Fruit fly (Drosophila melanogaster): Measurements from ENCODE around the gene twe.

Gene twe

DNA sequence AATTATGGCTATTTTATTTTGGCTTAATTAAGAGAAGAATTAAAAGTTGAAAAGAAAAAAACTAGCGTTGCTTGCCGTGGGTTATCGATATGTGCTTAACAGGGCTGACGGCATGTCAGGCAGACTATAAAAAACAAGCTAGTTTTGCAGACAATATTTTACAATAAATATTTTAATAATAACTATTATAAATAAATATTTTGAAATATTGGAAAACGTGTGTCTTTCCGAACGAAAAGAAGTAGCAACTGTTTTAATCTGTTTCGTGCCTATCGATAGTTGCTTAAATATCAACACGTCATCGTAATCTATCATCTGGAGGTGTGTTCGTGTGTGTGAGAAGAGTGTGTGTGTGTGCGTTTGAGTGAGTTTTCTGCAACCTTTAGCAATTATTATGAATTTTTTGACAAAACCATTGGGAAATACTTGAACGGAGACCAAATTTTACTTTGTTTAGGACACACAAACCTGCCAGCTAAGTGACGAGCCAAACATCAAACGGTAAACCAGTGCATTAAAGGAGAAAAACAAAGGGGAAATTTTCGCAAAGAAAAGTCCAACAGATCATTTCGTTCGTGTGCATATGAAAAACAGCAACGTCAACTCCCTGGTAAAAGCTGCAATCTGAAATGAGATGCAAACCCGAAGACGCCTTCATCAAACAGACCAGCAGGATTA is 45.5 kb upstream of the twe start, which contains the start of the genes CG5861 and Syx5 (continued):
- TF ChIP-seq acj6 (GFP tag; optimal IDR thresholded peaks at IDR 0.05): no peak
- TF ChIP-seq CG6792 (GFP tag; optimal IDR thresholded peaks at IDR 0.05): no peak
- peak; percentile 62 for TF ChIP-seq CG10631 (GFP tag; optimal IDR thresholded peaks at IDR 0.05)
- no peak for TF ChIP-seq cyc (GFP tag; optimal IDR thresholded peaks at IDR 0.05)
- no peak for TF ChIP-seq salr (GFP tag; optimal IDR thresholded peaks at IDR 0.05)
- TF ChIP-seq CG11294 (GFP tag; IDR thresholded peaks at IDR 0.05): no peak
- TF ChIP-seq fd59A (GFP tag; optimal IDR thresholded peaks at IDR 0.05): no peak
- no peak for TF ChIP-seq Smox (GFP tag; optimal IDR thresholded peaks at IDR 0.05)
- no peak for TF ChIP-seq dac (GFP tag; optimal IDR thresholded peaks at IDR 0.05)
- no peak for TF ChIP-seq net (GFP tag; optimal IDR thresholded peaks at IDR 0.05)
- TF ChIP-seq CG1621 (tag; optimal IDR thresholded peaks at IDR 0.05): no peak
- TF ChIP-seq CG10669 (GFP tag; optimal IDR thresholded peaks at IDR 0.05): no peak
- TF ChIP-seq ss (GFP tag; optimal IDR thresholded peaks at IDR 0.05): no peak
- TF ChIP-seq svp (GFP tag): no peak
- no peak for TF ChIP-seq CG11762 (GFP tag; optimal IDR thresholded peaks at IDR 0.05; ENCODE audit: insufficient read depth)
- TF ChIP-seq Ets96B (tag; optimal IDR thresholded peaks at IDR 0.05): peak; percentile 40
- no peak for TF ChIP-seq Ets21C (GFP tag; optimal IDR thresholded peaks at IDR 0.05)
- no peak for TF ChIP-seq CG8319 (GFP tag; optimal IDR thresholded peaks at IDR 0.05)
- TF ChIP-seq CG6854 (GFP tag; optimal IDR thresholded peaks at IDR 0.05): no peak
- TF ChIP-seq CG3919 (GFP tag; optimal IDR thresholded peaks at IDR 0.05): no peak
- TF ChIP-seq Sox102F (GFP tag; optimal IDR thresholded peaks at IDR 0.05): no peak
- TF ChIP-seq Eip78C (GFP tag): no peak
- 0 out of 2 replicates have a peak, but pooled peaks have one; percentile 30 for TF ChIP-seq CG15336 (GFP tag; IDR thresholded peaks at IDR 0.05)
- TF ChIP-seq topi (GFP tag; optimal IDR thresholded peaks at IDR 0.05): no peak
- TF ChIP-seq CG6163 (GFP tag; IDR thresholded peaks at IDR 0.05): no peak; the same call in 2 of the 3 replicates

DNA sequence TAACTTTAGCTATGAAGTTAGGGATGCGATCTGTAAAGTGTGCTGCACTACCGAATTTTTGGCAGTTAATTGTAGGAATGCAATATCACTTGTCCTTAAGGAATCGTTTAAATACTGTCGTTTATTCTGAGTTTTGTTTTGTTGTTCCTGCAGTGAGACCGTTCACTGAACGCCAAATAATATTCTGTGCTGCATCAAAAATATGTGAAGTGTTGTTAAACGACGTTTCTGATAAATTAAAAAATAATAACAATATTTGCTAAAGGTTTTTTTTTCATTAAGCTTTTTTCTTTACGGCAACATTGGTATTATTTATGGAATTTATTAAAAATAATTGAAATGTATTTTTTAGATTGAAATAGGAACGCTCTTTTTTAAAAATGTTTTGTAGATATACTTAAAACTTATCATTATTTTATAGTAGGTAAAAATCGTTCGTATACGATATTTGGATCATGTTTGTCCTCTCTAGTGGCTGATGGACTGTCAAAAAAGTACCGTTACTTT is 41.1 kb upstream of the twe start, which contains the start of gene GMF:
GMF (minus strand) TSS at position 182 of the 507 bp plus-strand sequence.
- TF ChIP-seq CG6854 (GFP tag; optimal IDR thresholded peaks at IDR 0.05): no peak
- no peak for TF ChIP-seq Blimp-1 (GFP tag; optimal IDR thresholded peaks at IDR 0.05)
- TF ChIP-seq Smox (GFP tag; optimal IDR thresholded peaks at IDR 0.05): no peak
- TF ChIP-seq fkh (GFP tag; optimal IDR thresholded peaks at IDR 0.05): peak; percentile 38
- TF ChIP-seq Eip93F (GFP tag; optimal IDR thresholded peaks at IDR 0.05): no peak
- no peak for TF ChIP-seq fd85E (GFP tag; optimal IDR thresholded peaks at IDR 0.05)
- no peak for TF ChIP-seq Eip75B (GFP tag; optimal IDR thresholded peaks at IDR 0.05)
- TF ChIP-seq net (GFP tag; optimal IDR thresholded peaks at IDR 0.05): no peak
- peak; percentile 49 for TF ChIP-seq lz (GFP tag; optimal IDR thresholded peaks at IDR 0.05)
- no peak for TF ChIP-seq CG11762 (GFP tag; optimal IDR thresholded peaks at IDR 0.05; ENCODE audit: insufficient read depth)
- peak; percentile 61 for TF ChIP-seq Eip78C (GFP tag)
- no peak for TF ChIP-seq CG4318 (GFP tag; optimal IDR thresholded peaks at IDR 0.05)
- TF ChIP-seq dac (GFP tag; optimal IDR thresholded peaks at IDR 0.05): no peak
- peak; percentile 41 for TF ChIP-seq Sox14 (GFP tag; optimal IDR thresholded peaks at IDR 0.05)
- no peak for TF ChIP-seq CG31627 (GFP tag; optimal IDR thresholded peaks at IDR 0.05)
- no peak for TF ChIP-seq CG7368 (GFP tag; optimal IDR thresholded peaks at IDR 0.05)
- no peak for TF ChIP-seq CG6276 (GFP tag; optimal IDR thresholded peaks at IDR 0.05)
- TF ChIP-seq cyc (GFP tag; optimal IDR thresholded peaks at IDR 0.05): peak; percentile 22
- TF ChIP-seq CG10631 (GFP tag; optimal IDR thresholded peaks at IDR 0.05): peak; percentile 38
- TF ChIP-seq pdm3 (GFP tag; optimal IDR thresholded peaks at IDR 0.05): no peak
- TF ChIP-seq topi (GFP tag; optimal IDR thresholded peaks at IDR 0.05): peak; percentile 37
- no peak for TF ChIP-seq dsx (GFP tag; optimal IDR thresholded peaks at IDR 0.05; ENCODE audit: poor library complexity, severe bottlenecking)
- no peak for TF ChIP-seq Sox102F (GFP tag; optimal IDR thresholded peaks at IDR 0.05)
- TF ChIP-seq CG6792 (GFP tag; optimal IDR thresholded peaks at IDR 0.05): no peak
- no peak for TF ChIP-seq CG1621 (tag; optimal IDR thresholded peaks at IDR 0.05)
- no peak for TF ChIP-seq spab (GFP tag; optimal IDR thresholded peaks at IDR 0.05)
- TF ChIP-seq svp (GFP tag): no peak
- no peak for TF ChIP-seq Ets96B (tag; optimal IDR thresholded peaks at IDR 0.05)
- no peak for TF ChIP-seq CG6808 (GFP tag; optimal IDR thresholded peaks at IDR 0.05)
- no peak for TF ChIP-seq Met (GFP tag; optimal IDR thresholded peaks at IDR 0.05)
- no peak for TF ChIP-seq ss (GFP tag; optimal IDR thresholded peaks at IDR 0.05)
- TF ChIP-seq CG34406 (GFP tag; optimal IDR thresholded peaks at IDR 0.05): no peak
- TF ChIP-seq fd59A (GFP tag; optimal IDR thresholded peaks at IDR 0.05): no peak
- no peak for TF ChIP-seq CG6163 (GFP tag; IDR thresholded peaks at IDR 0.05)
- TF ChIP-seq esn (GFP tag; optimal IDR thresholded peaks at IDR 0.05): peak; percentile 55

Data from whole organism, prepupa.